Worm (Caenorhabditis elegans): ENCODE data around the gene W02A2.8.

DNA sequence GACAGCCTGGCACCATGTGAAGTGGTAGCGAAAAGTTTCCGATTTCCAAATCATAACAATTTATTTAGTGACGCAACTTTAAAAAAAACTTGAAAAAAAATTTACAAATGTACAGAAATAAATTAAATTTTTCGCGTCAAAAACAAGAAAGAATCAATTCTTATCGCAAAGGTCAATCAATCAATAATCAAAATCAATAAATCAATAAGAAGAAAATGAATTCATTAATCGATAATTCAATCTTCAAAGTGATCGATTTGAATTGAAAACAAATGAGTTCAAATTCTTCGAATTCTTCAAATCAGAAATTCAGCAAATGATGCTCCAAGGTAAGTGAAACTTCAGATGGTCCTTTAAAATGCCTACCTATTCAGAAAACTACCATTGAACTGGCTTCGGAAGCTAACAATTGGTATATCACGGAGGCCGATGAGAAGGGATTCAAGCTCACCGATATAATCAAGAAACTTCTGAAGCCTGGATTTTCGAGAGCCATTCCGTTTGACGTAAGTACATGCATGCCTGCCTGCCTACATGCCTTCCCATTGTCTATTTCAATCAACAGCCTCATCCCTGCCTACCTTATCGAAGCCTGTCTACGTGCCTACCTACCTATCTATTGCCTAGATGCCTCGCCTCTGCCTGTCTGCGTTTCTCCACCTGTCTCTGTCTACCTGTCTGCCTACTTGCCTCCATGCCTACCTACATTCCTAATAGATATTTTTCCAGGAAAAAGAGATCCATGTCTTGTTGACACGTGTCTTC lies 38.3 kb downstream of the W02A2.8 start:
- TF ChIP-seq snu-23 (GFP tag; optimal IDR thresholded peaks at IDR 0.05), result no peak
- TF ChIP-seq lin-15B (tag; optimal IDR thresholded peaks at IDR 0.05), result no peak
- TF ChIP-seq fkh-10 (GFP tag; optimal IDR thresholded peaks at IDR 0.05), result no peak
- no peak for TF ChIP-seq ceh-82 (tag; optimal IDR thresholded peaks at IDR 0.05)
- no peak for TF ChIP-seq pag-3 (tag; optimal IDR thresholded peaks at IDR 0.05; ENCODE audit: borderline replicate concordance, insufficient read depth)
- no peak for TF ChIP-seq xbp-1 (tag; optimal IDR thresholded peaks at IDR 0.05)
- TF ChIP-seq lin-39 (tag; optimal IDR thresholded peaks at IDR 0.05), result no peak
- TF ChIP-seq fkh-8 (tag; optimal IDR thresholded peaks at IDR 0.05), result no peak
- no peak for TF ChIP-seq jun-1 (tag; optimal IDR thresholded peaks at IDR 0.05)
- no peak for TF ChIP-seq tbx-2 (tag; optimal IDR thresholded peaks at IDR 0.05)
- no peak for TF ChIP-seq fos-1 (tag; optimal IDR thresholded peaks at IDR 0.05)

Measured in whole organism, L1 larva.